Fruit fly (Drosophila melanogaster): Measurements from ENCODE around the gene CG17991.
A peak's percentile ranks its signal among the peaks of the same experiment; 100 is the strongest.

Gene CG17991

DNA sequence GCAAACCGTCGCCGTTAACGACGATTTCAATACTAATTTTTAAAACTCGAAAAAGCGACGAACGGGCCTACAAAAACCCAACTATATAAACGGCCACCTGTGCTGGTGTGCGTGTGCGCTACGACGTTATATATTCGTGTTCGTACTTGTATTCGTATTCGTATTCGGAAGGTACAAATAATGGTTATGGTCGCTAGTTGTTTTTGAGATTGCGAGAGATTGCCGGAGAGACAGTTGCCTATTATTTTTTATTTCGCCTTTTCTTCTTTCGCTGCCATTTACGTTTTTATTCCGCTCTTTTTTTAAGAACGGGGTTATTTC, 40.7 kb downstream of the CG17991 start:
- TF ChIP-seq CG14711 (tag; optimal IDR thresholded peaks at IDR 0.05) (no peak), cnc (optimal IDR thresholded peaks at IDR 0.05) (no peak), Mnt (GFP tag; optimal IDR thresholded peaks at IDR 0.05) (peak; percentile 16), tj (GFP tag; optimal IDR thresholded peaks at IDR 0.05) (no peak), CG33017 (tag; optimal IDR thresholded peaks at IDR 0.05) (no peak), Hr96 (GFP tag; optimal IDR thresholded peaks at IDR 0.05) (peak; percentile 4), CG5204 (GFP tag; optimal IDR thresholded peaks at IDR 0.05) (no peak), cic (GFP tag; optimal IDR thresholded peaks at IDR 0.05) (peak; percentile 30), Clk (GFP tag; optimal IDR thresholded peaks at IDR 0.05) (no peak)

DNA sequence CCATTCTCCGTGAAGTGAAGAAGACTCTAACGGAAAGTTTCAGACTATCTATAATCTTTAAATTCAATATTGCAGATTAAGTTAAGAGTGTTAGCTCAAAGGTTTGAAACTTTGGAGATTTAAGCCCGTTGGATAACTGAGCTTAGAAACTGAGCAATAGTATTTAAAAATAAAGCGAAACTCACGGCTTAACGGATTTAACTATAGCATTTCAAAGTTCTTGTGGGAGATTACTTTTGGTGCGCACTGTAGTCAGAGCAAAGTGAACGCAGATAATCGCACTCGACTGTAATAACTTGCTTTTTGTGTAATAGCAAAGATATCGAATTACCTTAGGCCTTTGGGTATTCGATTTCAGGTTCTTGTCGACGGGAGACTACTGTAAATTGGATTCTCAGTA, 41.2 kb downstream of the CG17991 start, which contains the start of gene mrt:
Gene mrt (minus strand): TSS at position 376 of the 400 bp plus-strand sequence.
- TF ChIP-seq Crg-1 (GFP tag; optimal IDR thresholded peaks at IDR 0.05) (peak; percentile 41), CG7045 (GFP tag; optimal IDR thresholded peaks at IDR 0.05) (peak; percentile 68), pad (GFP tag; optimal IDR thresholded peaks at IDR 0.05) (peak; percentile 48), kay (GFP tag; ENCODE audit: borderline replicate concordance) (no peak), CG5204 (GFP tag; optimal IDR thresholded peaks at IDR 0.05) (peak; percentile 84), cnc (optimal IDR thresholded peaks at IDR 0.05) (no peak), CG14711 (tag; optimal IDR thresholded peaks at IDR 0.05) (peak; percentile 72), Hr96 (GFP tag; optimal IDR thresholded peaks at IDR 0.05) (peak; percentile 70), Mnt (GFP tag; optimal IDR thresholded peaks at IDR 0.05) (peak; percentile 21), CG1620 (GFP tag; optimal IDR thresholded peaks at IDR 0.05) (peak; percentile 67), CG11617 (GFP tag; optimal IDR thresholded peaks at IDR 0.05) (peak; percentile 85), ovo (GFP tag; optimal IDR thresholded peaks at IDR 0.05) (no peak), bab1 (GFP tag; optimal IDR thresholded peaks at IDR 0.05) (peak; percentile 74), Clk (GFP tag; optimal IDR thresholded peaks at IDR 0.05) (peak; percentile 59), tj (GFP tag; optimal IDR thresholded peaks at IDR 0.05) (peak; percentile 62), cic (GFP tag; optimal IDR thresholded peaks at IDR 0.05) (no peak), CG7101 (tag; optimal IDR thresholded peaks at IDR 0.05) (peak; percentile 75), toe (GFP tag; optimal IDR thresholded peaks at IDR 0.05) (peak; percentile 76), CG33017 (tag; optimal IDR thresholded peaks at IDR 0.05) (peak; percentile 78), CG12768 (GFP tag; optimal IDR thresholded peaks at IDR 0.05) (peak; percentile 51)

DNA sequence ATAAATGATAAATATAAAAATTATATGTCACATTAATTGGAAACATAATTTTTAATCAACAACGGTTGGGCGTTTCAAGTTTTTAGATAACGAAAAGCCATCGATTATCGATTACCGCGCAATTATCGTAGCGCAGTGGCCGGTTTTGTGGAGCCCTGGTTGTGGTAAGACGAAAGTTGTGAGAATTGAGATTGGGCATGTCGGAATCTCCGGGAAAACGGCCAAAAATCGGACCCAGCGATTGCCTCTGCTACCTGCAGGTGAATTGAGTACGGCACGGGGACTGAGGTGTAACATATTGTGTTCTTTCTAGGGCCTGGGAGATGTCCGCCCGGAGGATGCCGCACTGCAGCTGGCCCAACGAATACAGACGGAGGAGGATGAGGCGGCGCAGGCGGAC, 42.6 kb downstream of the CG17991 start, which contains the start of gene CG3368:
Gene CG3368 (plus strand): TSS at position 136 of the 400 bp plus-strand sequence.
- TF ChIP-seq Hr96 (GFP tag; optimal IDR thresholded peaks at IDR 0.05) (no peak), Mnt (GFP tag; optimal IDR thresholded peaks at IDR 0.05) (peak; percentile 54)

DNA sequence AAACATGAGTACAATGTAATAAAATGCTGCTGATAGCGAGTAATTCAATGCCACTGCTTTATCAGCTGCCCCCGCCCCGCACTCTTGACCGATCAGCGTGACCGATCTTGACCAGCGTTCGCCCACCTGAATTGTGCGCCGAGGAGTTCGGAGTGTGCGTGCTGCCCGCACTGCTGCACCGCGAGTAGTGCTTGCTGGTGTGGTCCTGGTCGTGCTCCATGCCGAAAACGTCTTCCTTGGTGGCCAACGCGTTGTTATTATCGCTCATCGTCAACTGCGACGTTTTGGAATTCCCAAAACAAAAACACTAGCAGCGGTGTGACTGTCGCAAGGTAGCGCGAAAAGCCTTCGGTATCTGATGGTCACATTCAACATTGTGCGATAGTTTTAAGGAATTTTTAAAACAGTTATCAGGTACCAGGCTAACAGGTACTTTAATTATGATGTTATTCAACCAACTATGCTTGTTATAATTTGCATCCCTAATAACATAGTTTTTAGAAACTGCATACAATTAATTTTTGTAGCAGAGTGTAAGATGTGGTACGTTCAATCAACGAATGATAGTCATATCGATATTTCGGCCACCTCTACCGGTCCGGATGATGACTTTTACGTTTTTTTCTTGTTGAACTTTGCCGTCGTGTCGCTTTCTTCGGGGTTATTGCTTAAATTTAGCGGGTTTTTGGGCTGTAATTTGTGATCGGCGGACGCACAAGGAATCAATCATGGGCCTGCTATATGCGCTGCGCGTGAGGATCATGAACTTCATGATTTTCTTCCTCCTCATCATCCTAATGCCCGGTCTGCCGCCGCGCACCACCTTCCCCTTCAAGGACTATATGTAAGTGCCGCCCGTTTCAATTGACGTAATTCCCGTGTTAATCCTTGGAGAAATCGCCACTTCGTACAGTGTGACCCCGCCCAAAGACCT, 47.4 kb downstream of the CG17991 start, which contains the start of the genes bigmax and Hmu:
Gene bigmax (minus strand): TSS at position 325 of the 934 bp plus-strand sequence.
Gene Hmu (plus strand): TSS at position 568 of the 934 bp plus-strand sequence.
- TF ChIP-seq pad (GFP tag; optimal IDR thresholded peaks at IDR 0.05): peak; percentile 56
- peak; percentile 74 for TF ChIP-seq CG5204 (GFP tag; optimal IDR thresholded peaks at IDR 0.05)
- peak; percentile 78 for TF ChIP-seq cic (GFP tag; optimal IDR thresholded peaks at IDR 0.05)
- TF ChIP-seq Mnt (GFP tag; optimal IDR thresholded peaks at IDR 0.05): peak; percentile 83
- peak; percentile 77 for TF ChIP-seq Hr96 (GFP tag; optimal IDR thresholded peaks at IDR 0.05)
- peak; percentile 81 for TF ChIP-seq CG1620 (GFP tag; optimal IDR thresholded peaks at IDR 0.05)
- peak; percentile 73 for TF ChIP-seq CG14711 (tag; optimal IDR thresholded peaks at IDR 0.05)
- peak; percentile 78 for TF ChIP-seq CG7101 (tag; optimal IDR thresholded peaks at IDR 0.05)
- TF ChIP-seq bab1 (GFP tag; optimal IDR thresholded peaks at IDR 0.05): peak; percentile 80
- TF ChIP-seq CG33017 (tag; optimal IDR thresholded peaks at IDR 0.05): peak; percentile 50
- peak; percentile 89 for TF ChIP-seq toe (GFP tag; optimal IDR thresholded peaks at IDR 0.05)
- TF ChIP-seq ovo (GFP tag; optimal IDR thresholded peaks at IDR 0.05): no peak
- TF ChIP-seq tj (GFP tag; optimal IDR thresholded peaks at IDR 0.05): peak; percentile 96
- TF ChIP-seq CG12768 (GFP tag; optimal IDR thresholded peaks at IDR 0.05): peak; percentile 34
- no peak for TF ChIP-seq kay (GFP tag; ENCODE audit: borderline replicate concordance)
- TF ChIP-seq cnc (optimal IDR thresholded peaks at IDR 0.05): peak in 1 of 2 experiments; percentile 72
- peak; percentile 71 for TF ChIP-seq CG11617 (GFP tag; optimal IDR thresholded peaks at IDR 0.05)
- peak; percentile 71 for TF ChIP-seq Crg-1 (GFP tag; optimal IDR thresholded peaks at IDR 0.05)
- peak; percentile 70 for TF ChIP-seq Clk (GFP tag; optimal IDR thresholded peaks at IDR 0.05)
- TF ChIP-seq CG7045 (GFP tag; optimal IDR thresholded peaks at IDR 0.05): peak; percentile 79

dm6 chr3R:27289638-27290037, 48.6 kb downstream of the CG17991 start:
- TF ChIP-seq kay (GFP tag; ENCODE audit: borderline replicate concordance) (no peak), CG14711 (tag; optimal IDR thresholded peaks at IDR 0.05) (peak; percentile 1), cnc (optimal IDR thresholded peaks at IDR 0.05) (no peak), ovo (GFP tag; optimal IDR thresholded peaks at IDR 0.05) (no peak), CG11617 (GFP tag; optimal IDR thresholded peaks at IDR 0.05) (no peak), CG7101 (tag; optimal IDR thresholded peaks at IDR 0.05) (peak; percentile 7), CG33017 (tag; optimal IDR thresholded peaks at IDR 0.05) (peak; percentile 19), CG7045 (GFP tag; optimal IDR thresholded peaks at IDR 0.05) (no peak)
